Fruit fly (Drosophila melanogaster): Measurements from ENCODE around the gene CG1695.

CG1695 gene

dm6 chrX:20426818-20427217 is 6.9 kb upstream of the CG1695 start, which contains the start of gene CG15456 (continued):
- 0 out of 2 replicates have a peak, but pooled peaks have one; percentile 12 for TF ChIP-seq bbx (GFP tag; IDR thresholded peaks at IDR 0.05; ENCODE audit: partially characterized antibody)
- TF ChIP-seq nerfin-1 (tag; optimal IDR thresholded peaks at IDR 0.05) = no peak
- TF ChIP-seq stwl (tag; optimal IDR thresholded peaks at IDR 0.05) = peak; percentile 38
- TF ChIP-seq CG7372 (GFP tag; IDR thresholded peaks at IDR 0.05) = no peak
- TF ChIP-seq CG11247 (GFP tag; IDR thresholded peaks at IDR 0.05) = no peak
- peak; percentile 44 for TF ChIP-seq BEAF-32 (GFP tag; optimal IDR thresholded peaks at IDR 0.05)
- no peak for TF ChIP-seq CG2202 (tag; optimal IDR thresholded peaks at IDR 0.05)
- no peak for TF ChIP-seq crc (GFP tag; optimal IDR thresholded peaks at IDR 0.05)
- no peak for TF ChIP-seq dan (GFP tag; IDR thresholded peaks at IDR 0.05)
- TF ChIP-seq Atf-2 (GFP tag; optimal IDR thresholded peaks at IDR 0.05) = no peak
- TF ChIP-seq inv (GFP tag; IDR thresholded peaks at IDR 0.05; ENCODE audit: partially characterized antibody) = 0 out of 2 replicates have a peak, but pooled peaks have one; percentile 18
- no peak for TF ChIP-seq da (GFP tag; optimal IDR thresholded peaks at IDR 0.05)
- no peak for TF ChIP-seq hb (GFP tag; IDR thresholded peaks at IDR 0.05; ENCODE audit: partially characterized antibody)
- no peak for TF ChIP-seq Dip2 (GFP tag; IDR thresholded peaks at IDR 0.05)
- TF ChIP-seq CG7963 (GFP tag; IDR thresholded peaks at IDR 0.05; ENCODE audit: partially characterized antibody) = no peak
- TF ChIP-seq sna (GFP tag; IDR thresholded peaks at IDR 0.05; ENCODE audit: partially characterized antibody) = peak; percentile 41
- TF ChIP-seq CG2678 (tag; optimal IDR thresholded peaks at IDR 0.05) = no peak
- TF ChIP-seq CG18262 (tag; optimal IDR thresholded peaks at IDR 0.05) = no peak
- peak; percentile 44; the same call in 1 of the 2 replicates for TF ChIP-seq amos (GFP tag; IDR thresholded peaks at IDR 0.05; ENCODE audit: partially characterized antibody)
- TF ChIP-seq tna (GFP tag; IDR thresholded peaks at IDR 0.05; ENCODE audit: partially characterized antibody) = no peak
- no peak for TF ChIP-seq bcd (GFP tag; optimal IDR thresholded peaks at IDR 0.05)
- TF ChIP-seq pho (GFP tag; optimal IDR thresholded peaks at IDR 0.05) = no peak
- TF ChIP-seq CG2889 (GFP tag; IDR thresholded peaks at IDR 0.05) = no peak
- TF ChIP-seq CG9797 (GFP tag; optimal IDR thresholded peaks at IDR 0.05) = no peak
- no peak for TF ChIP-seq CG13624 (GFP tag; optimal IDR thresholded peaks at IDR 0.05)
- TF ChIP-seq CG34376 (GFP tag; optimal IDR thresholded peaks at IDR 0.05) = no peak
- TF ChIP-seq CG7987 (GFP tag; optimal IDR thresholded peaks at IDR 0.05) = no peak
- TF ChIP-seq Six4 (GFP tag; optimal IDR thresholded peaks at IDR 0.05) = no peak
- TF ChIP-seq vnd (GFP tag; IDR thresholded peaks at IDR 0.05; ENCODE audit: partially characterized antibody) = peak; percentile 59; the same call in 2 of the 3 replicates
- TF ChIP-seq Nf-YC (tag; optimal IDR thresholded peaks at IDR 0.05) = no peak
- peak; percentile 52; the same call in 1 of the 3 replicates for TF ChIP-seq CG6791 (GFP tag; IDR thresholded peaks at IDR 0.05; ENCODE audit: partially characterized antibody)
- TF ChIP-seq CG17612 (GFP tag; IDR thresholded peaks at IDR 0.05) = no peak
- no peak for TF ChIP-seq ewg (GFP tag; optimal IDR thresholded peaks at IDR 0.05)
- no peak for TF ChIP-seq CG13424 (tag; optimal IDR thresholded peaks at IDR 0.05)
- peak; percentile 46 for TF ChIP-seq MESR4 (GFP tag; optimal IDR thresholded peaks at IDR 0.05)
- peak; percentile 56; the same call in 3 of the 4 replicates for TF ChIP-seq Dll (GFP tag; IDR thresholded peaks at IDR 0.05; ENCODE audit: partially characterized antibody)
- no peak for TF ChIP-seq gfzf (GFP tag; optimal IDR thresholded peaks at IDR 0.05)
- peak; percentile 61 for TF ChIP-seq CG2116 (GFP tag; optimal IDR thresholded peaks at IDR 0.05)
- TF ChIP-seq hkb (optimal IDR thresholded peaks at IDR 0.05) = no peak
- no peak for TF ChIP-seq hkb (GFP tag; IDR thresholded peaks at IDR 0.05)
- TF ChIP-seq CG12391 (tag; optimal IDR thresholded peaks at IDR 0.05) = no peak
- no peak for TF ChIP-seq CG11093 (GFP tag; IDR thresholded peaks at IDR 0.05)
- no peak for TF ChIP-seq Fer2 (tag; optimal IDR thresholded peaks at IDR 0.05)
- no peak for TF ChIP-seq CG7745 (tag; optimal IDR thresholded peaks at IDR 0.05)
- peak; percentile 14 for TF ChIP-seq Sry-δ (GFP tag; optimal IDR thresholded peaks at IDR 0.05)
- no peak for TF ChIP-seq grau (tag; optimal IDR thresholded peaks at IDR 0.05)
- TF ChIP-seq maf-S (GFP tag; optimal IDR thresholded peaks at IDR 0.05) = no peak

Data from whole organism, embryonic.